Worm (Caenorhabditis elegans) whole organism, mixed stage, embryonic: ENCODE data around the gene Y39A3A.4.

ENCODE experiments used
- M03D4.4 ChIP-seq: sonication (generic microtip); optimal IDR thresholded peaks from 2 replicates; lab custom pipeline; 2017; ENCODE audit warnings: mild to moderate bottlenecking, missing genetic modification characterization, missing compliant biosample characterization
- bed-3 ChIP-seq: fragments of 200-800 bp; sonication (Bioruptor generic); optimal IDR thresholded peaks from 3 replicates; lab custom pipeline; 2018; ENCODE audit warnings: mild to moderate bottlenecking, missing genetic modification characterization, moderate library complexity, missing compliant biosample characterization
- blmp-1 ChIP-seq: fragments of 150-350 bp; optimal IDR thresholded peaks from 2 replicates; lab custom pipeline; 2014; ENCODE audit warnings: missing biosample characterization, missing genetic modification characterization
- ceh-39 ChIP-seq: fragments of 150-350 bp; optimal IDR thresholded peaks from 2 replicates; lab custom pipeline; 2014; ENCODE audit warnings: missing biosample characterization, missing genetic modification characterization
- ceh-43 ChIP-seq: fragments of 200-800 bp; sonication (Bioruptor generic); optimal IDR thresholded peaks from 2 replicates; lab custom pipeline; 2018; ENCODE audit warnings: mild to moderate bottlenecking, missing genetic modification characterization, moderate library complexity, missing compliant biosample characterization
- ceh-83 ChIP-seq: fragments of 200-800 bp; sonication (Bioruptor generic); optimal IDR thresholded peaks from 2 replicates; lab custom pipeline; 2018; ENCODE audit warnings: mild to moderate bottlenecking, missing genetic modification characterization, missing compliant biosample characterization
- ces-1 ChIP-seq: fragments of 150-350 bp; optimal IDR thresholded peaks from 2 replicates; lab custom pipeline; 2014; ENCODE audit warnings: missing biosample characterization, missing genetic modification reagents, missing genetic modification characterization
- cnd-1 ChIP-seq: fragments of 200-800 bp; sonication (Bioruptor generic); optimal IDR thresholded peaks from 2 replicates; lab custom pipeline; 2018; ENCODE audit warnings: mild to moderate bottlenecking, missing genetic modification characterization, missing compliant biosample characterization
- elt-1 ChIP-seq: sonication (generic microtip); optimal IDR thresholded peaks from 2 replicates; lab custom pipeline; 2017; ENCODE audit warnings: missing genetic modification characterization, mild to moderate bottlenecking, missing compliant biosample characterization, antibody characterized with exemption, moderate library complexity, borderline replicate concordance; ENCODE audit not compliant: insufficient read depth
- elt-3 ChIP-seq: fragments of 150-350 bp; optimal IDR thresholded peaks from 2 replicates; lab custom pipeline; 2014; ENCODE audit warnings: missing biosample characterization, missing genetic modification characterization
- flh-1 ChIP-seq: fragments of 200-800 bp; sonication (Bioruptor generic); optimal IDR thresholded peaks from 2 replicates; lab custom pipeline; 2018; ENCODE audit warnings: mild to moderate bottlenecking, missing genetic modification characterization, moderate library complexity, missing compliant biosample characterization
- ham-2 ChIP-seq: fragments of 200-800 bp; sonication (Bioruptor generic); optimal IDR thresholded peaks from 2 replicates; lab custom pipeline; 2018; ENCODE audit warnings: mild to moderate bottlenecking, missing genetic modification characterization, missing compliant biosample characterization
- hlh-1 ChIP-seq: fragments of 150-350 bp; optimal IDR thresholded peaks from 2 replicates; lab custom pipeline; 2014; ENCODE audit warnings: missing biosample characterization, missing genetic modification reagents, missing genetic modification characterization
- lin-13 ChIP-seq: fragments of 150-350 bp; optimal IDR thresholded peaks from 2 replicates; lab custom pipeline; 2014; ENCODE audit warnings: missing biosample characterization, missing genetic modification characterization
- lin-32 ChIP-seq: fragments of 200-800 bp; sonication (Bioruptor generic); optimal IDR thresholded peaks from 2 replicates; lab custom pipeline; 2018; ENCODE audit warnings: mild to moderate bottlenecking, missing genetic modification characterization, missing compliant biosample characterization
- lsy-2 ChIP-seq: fragments of 150-350 bp; optimal IDR thresholded peaks from 2 replicates; lab custom pipeline; 2014; ENCODE audit warnings: missing biosample characterization, missing genetic modification characterization
- mab-5 ChIP-seq: fragments of 150-350 bp; optimal IDR thresholded peaks from 2 replicates; lab custom pipeline; 2014; ENCODE audit warnings: missing biosample characterization, missing genetic modification characterization
- mep-1 ChIP-seq: fragments of 150-350 bp; optimal IDR thresholded peaks from 2 replicates; lab custom pipeline; 2017; ENCODE audit warnings: missing biosample characterization, missing genetic modification reagents, missing genetic modification characterization, inconsistent platforms
- mls-2 ChIP-seq: sonication (generic microtip); optimal IDR thresholded peaks from 2 replicates; lab custom pipeline; 2016; ENCODE audit warnings: mild to moderate bottlenecking, missing genetic modification characterization, moderate library complexity, missing compliant biosample characterization
- nhr-12 ChIP-seq: fragments of 150-350 bp; optimal IDR thresholded peaks from 2 replicates; lab custom pipeline; 2014; ENCODE audit warnings: missing biosample characterization, missing genetic modification characterization
- nhr-2 ChIP-seq: fragments of 150-350 bp; optimal IDR thresholded peaks from 2 replicates; lab custom pipeline; 2014; ENCODE audit warnings: missing biosample characterization, missing genetic modification characterization
- nhr-237 ChIP-seq: fragments of 150-350 bp; optimal IDR thresholded peaks from 2 replicates; lab custom pipeline; 2014; ENCODE audit warnings: missing biosample characterization, missing genetic modification characterization
- nhr-28 ChIP-seq: fragments of 150-350 bp; optimal IDR thresholded peaks from 2 replicates; lab custom pipeline; 2014; ENCODE audit warnings: missing biosample characterization, missing genetic modification characterization
- pha-4 ChIP-seq: fragments of 150-350 bp; optimal IDR thresholded peaks from 2 replicates; lab custom pipeline; 2018; ENCODE audit warnings: missing biosample characterization, missing genetic modification reagents, missing genetic modification characterization
- sem-2 ChIP-seq: fragments of 200-800 bp; sonication (Bioruptor generic); optimal IDR thresholded peaks from 2 replicates; lab custom pipeline; 2018; ENCODE audit warnings: mild to moderate bottlenecking, missing genetic modification characterization, missing compliant biosample characterization
- snpc-4 ChIP-seq: fragments of 150-350 bp; optimal IDR thresholded peaks from 2 replicates; lab custom pipeline; 2014; ENCODE audit warnings: missing biosample characterization, missing genetic modification characterization
- sptf-1 ChIP-seq: sonication (generic microtip); optimal IDR thresholded peaks from 2 replicates; lab custom pipeline; 2017; ENCODE audit warnings: mild to moderate bottlenecking, missing genetic modification characterization, moderate library complexity, missing compliant biosample characterization
- tbx-8 ChIP-seq: fragments of 200-800 bp; sonication (Bioruptor generic); optimal IDR thresholded peaks from 2 replicates; lab custom pipeline; 2018; ENCODE audit warnings: mild to moderate bottlenecking, missing genetic modification characterization, moderate library complexity, missing compliant biosample characterization
- unc-120 ChIP-seq: sonication (generic microtip); optimal IDR thresholded peaks from 2 replicates; lab custom pipeline; 2017; ENCODE audit warnings: missing genetic modification characterization, missing compliant biosample characterization; ENCODE audit not compliant: poor library complexity, severe bottlenecking
- unc-39 ChIP-seq: fragments of 150-350 bp; optimal IDR thresholded peaks from 2 replicates; lab custom pipeline; 2014; ENCODE audit warnings: missing biosample characterization, missing genetic modification characterization
- unc-62 ChIP-seq: fragments of 150-350 bp; optimal IDR thresholded peaks from 2 replicates; lab custom pipeline; 2014; ENCODE audit warnings: missing biosample characterization, missing genetic modification reagents, missing genetic modification characterization
- zip-8 ChIP-seq: fragments of 150-350 bp; optimal IDR thresholded peaks from 2 replicates; lab custom pipeline; 2014; ENCODE audit warnings: missing biosample characterization, missing genetic modification characterization
- ztf-11 ChIP-seq: fragments of 150-350 bp; optimal IDR thresholded peaks from 2 replicates; lab custom pipeline; 2014; ENCODE audit warnings: missing biosample characterization, missing genetic modification characterization

Y39A3A.4 gene

DNA sequence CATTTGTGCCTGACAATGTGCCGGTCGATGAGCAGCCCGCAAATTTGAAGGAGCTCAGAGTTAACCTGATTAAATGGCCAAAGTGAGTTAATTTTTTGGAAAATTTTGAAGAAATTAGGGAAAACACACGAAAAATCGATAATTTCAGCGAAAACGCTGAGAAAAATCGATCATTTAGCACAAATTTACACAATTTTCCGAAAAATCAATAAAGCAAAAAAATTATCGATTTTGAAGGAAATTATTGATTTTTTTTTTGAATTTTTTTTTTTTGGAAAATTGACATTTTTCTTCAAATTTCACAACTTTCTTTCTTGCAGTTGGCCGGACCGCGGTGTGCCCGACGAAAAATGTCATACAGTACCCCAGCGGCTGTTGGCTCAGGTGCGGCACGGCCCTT is 21.8 kb upstream of the Y39A3A.4 start:
- TF ChIP-seq ces-1 (GFP tag; lab: Kevin White, UChicago) (no peak), elt-3 (tag; lab: Kevin White, UChicago) (no peak), mep-1 (no peak), nhr-2 (tag; lab: Kevin White, UChicago) (no peak), nhr-28 (no peak), mls-2 (tag; lab: Kevin White, UChicago) (no peak), bed-3 (no peak), ztf-11 (tag; lab: Kevin White, UChicago) (no peak)

DNA sequence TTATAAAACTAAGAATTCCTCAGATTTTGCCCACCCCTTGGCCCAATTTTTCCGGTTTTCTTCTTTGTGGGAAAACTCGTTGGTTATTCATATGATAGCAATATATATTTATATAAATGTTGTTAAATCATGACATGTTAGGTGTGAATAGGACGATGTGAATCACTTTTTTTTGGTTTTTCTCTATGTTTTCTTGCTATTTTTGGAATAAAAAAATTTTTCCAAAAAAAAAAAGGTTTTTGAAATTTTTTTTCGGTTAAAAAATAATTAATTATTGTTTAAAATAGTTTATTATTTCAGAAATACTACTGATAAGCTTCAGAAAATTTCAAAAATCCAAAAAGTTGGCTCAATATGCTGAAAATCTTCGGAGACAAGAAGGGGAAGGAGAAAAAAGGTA is 16.0 kb upstream of the Y39A3A.4 start, which contains the start of gene Y48G9A.9:
Gene Y48G9A.9 (plus strand): TSS at position 301 of the 400 bp plus-strand sequence.
- no peak for TF ChIP-seq blmp-1 (tag; lab: Kevin White, UChicago)
- no peak for TF ChIP-seq unc-39 (tag; lab: Kevin White, UChicago)
- TF ChIP-seq mep-1, result no peak
- TF ChIP-seq nhr-2 (tag; lab: Kevin White, UChicago), result no peak

DNA sequence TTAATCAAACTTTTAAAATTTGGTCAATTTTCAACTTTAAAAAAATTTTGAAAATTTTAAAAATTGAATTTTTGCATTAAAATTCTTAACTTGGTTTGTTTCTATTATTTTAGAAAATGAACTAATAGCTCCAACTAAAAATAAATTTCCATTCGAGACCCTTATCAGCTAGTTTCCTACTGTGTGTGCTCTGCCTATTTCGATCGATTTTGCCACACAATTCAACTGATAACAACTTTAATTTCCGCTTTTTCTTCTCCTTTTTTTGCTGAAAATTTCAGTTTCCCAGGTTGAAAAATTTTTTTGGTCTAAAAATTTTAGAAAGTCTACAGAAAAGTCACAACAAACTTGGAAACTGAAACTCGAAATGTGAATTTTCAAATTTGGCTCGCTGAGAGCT is 15.0 kb upstream of the Y39A3A.4 start:
- TF ChIP-seq mls-2 (tag; lab: Kevin White, UChicago) (no peak), nhr-12 (tag; lab: Kevin White, UChicago) (no peak), flh-1 (GFP tag; lab: Kevin White, UChicago) (no peak), hlh-1 (tag; lab: Kevin White, UChicago) (no peak), lin-13 (tag; lab: Kevin White, UChicago) (no peak), snpc-4 (tag; lab: Kevin White, UChicago) (no peak), ces-1 (GFP tag; lab: Kevin White, UChicago) (no peak), elt-3 (tag; lab: Kevin White, UChicago) (no peak), ceh-43 (GFP tag; lab: Kevin White, UChicago) (no peak), mab-5 (tag; lab: Kevin White, UChicago) (no peak), unc-62 (GFP tag; lab: Kevin White, UChicago) (no peak), ztf-11 (tag; lab: Kevin White, UChicago) (no peak), nhr-2 (tag; lab: Kevin White, UChicago) (no peak), tbx-8 (GFP tag; lab: Kevin White, UChicago) (no peak)
- TF ChIP-seq, all 35 proteins: peak for 0

DNA sequence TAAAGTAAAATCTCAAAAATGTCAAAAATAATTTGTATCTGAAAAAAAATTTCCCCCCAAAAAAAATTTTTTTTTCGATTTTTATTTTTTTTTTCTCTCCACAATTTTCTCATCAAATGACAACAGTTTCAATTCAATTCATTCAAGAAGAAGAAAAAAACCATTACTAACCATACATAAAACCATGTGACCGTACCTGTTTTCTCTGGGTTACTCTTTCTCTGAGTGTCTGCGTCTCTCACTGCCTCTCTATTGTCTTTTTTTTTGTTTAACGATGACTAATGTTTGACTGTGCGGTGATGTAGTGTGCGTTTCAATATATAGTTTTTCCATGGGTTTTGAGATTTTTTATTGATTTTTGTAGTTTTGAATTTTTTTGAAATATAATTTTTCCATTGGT is 14.3 kb upstream of the Y39A3A.4 start:
- TF ChIP-seq unc-120 (no peak), bed-3 (no peak), mab-5 (tag; lab: Kevin White, UChicago) (no peak), unc-62 (GFP tag; lab: Kevin White, UChicago) (no peak), nhr-12 (tag; lab: Kevin White, UChicago) (no peak), pha-4 (tag; lab: Kevin White, UChicago) (no peak), lin-32 (GFP tag; lab: Kevin White, UChicago) (no peak), ceh-43 (GFP tag; lab: Kevin White, UChicago) (no peak), sem-2 (GFP tag; lab: Kevin White, UChicago) (no peak), flh-1 (GFP tag; lab: Kevin White, UChicago) (no peak), nhr-237 (tag; lab: Kevin White, UChicago) (no peak), M03D4.4 (no peak), elt-3 (tag; lab: Kevin White, UChicago) (no peak), hlh-1 (tag; lab: Kevin White, UChicago) (no peak), lsy-2 (tag; lab: Kevin White, UChicago) (no peak), ztf-11 (tag; lab: Kevin White, UChicago) (no peak), nhr-28 (no peak)

DNA sequence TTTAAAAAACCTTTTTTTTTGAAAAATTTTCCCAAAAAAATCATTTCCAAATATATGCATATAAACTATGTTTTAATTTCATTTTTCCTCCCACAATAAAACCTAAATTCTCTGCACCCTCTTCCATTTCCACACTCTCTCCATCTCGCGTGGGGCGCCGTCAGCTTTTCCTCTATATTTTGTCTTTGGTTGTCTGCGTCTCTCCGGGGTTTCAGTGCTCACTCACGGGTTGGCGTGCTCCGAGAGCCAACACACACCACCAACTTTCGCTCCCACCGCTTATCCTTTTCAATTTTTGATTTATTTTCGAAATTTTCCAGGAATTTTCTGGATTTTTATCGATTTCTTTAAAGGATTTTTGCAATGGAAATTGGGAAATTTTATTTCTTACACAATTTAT is 13.1 kb upstream of the Y39A3A.4 start:
- TF ChIP-seq unc-62 (GFP tag; lab: Kevin White, UChicago) (no peak), M03D4.4 (no peak), nhr-2 (tag; lab: Kevin White, UChicago) (no peak), elt-1 (no peak), nhr-12 (tag; lab: Kevin White, UChicago) (no peak), ces-1 (GFP tag; lab: Kevin White, UChicago) (no peak), elt-3 (tag; lab: Kevin White, UChicago) (no peak)

DNA sequence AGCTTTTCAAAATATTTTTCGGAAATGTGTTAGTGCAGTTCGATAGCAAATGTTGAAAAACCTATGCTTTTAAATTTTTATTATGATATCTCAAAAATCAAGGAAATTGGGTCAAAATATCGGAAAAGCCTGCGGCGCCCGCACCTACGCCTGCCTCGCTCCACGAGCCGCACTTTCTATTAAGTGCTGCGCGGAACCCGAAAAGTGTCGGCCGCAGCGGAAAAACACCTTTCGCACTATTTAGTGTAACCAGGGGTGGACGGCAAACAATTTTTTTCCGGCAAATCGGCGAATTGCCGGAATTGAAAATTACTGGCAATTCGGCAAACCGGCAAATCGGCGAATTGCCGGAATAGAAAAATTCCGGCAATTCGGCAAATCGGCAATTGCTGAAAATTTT is 8.4 kb upstream of the Y39A3A.4 start:
- TF ChIP-seq sem-2 (GFP tag; lab: Kevin White, UChicago), result no peak
- no peak for TF ChIP-seq nhr-28
- TF ChIP-seq elt-1, result no peak
- no peak for TF ChIP-seq mep-1
- no peak for TF ChIP-seq mab-5 (tag; lab: Kevin White, UChicago)
- no peak for TF ChIP-seq unc-39 (tag; lab: Kevin White, UChicago)
- no peak for TF ChIP-seq sptf-1
- TF ChIP-seq ceh-39 (tag; lab: Kevin White, UChicago), result no peak
- no peak for TF ChIP-seq nhr-2 (tag; lab: Kevin White, UChicago)
- no peak for TF ChIP-seq ceh-83 (GFP tag; lab: Kevin White, UChicago)
- TF ChIP-seq nhr-12 (tag; lab: Kevin White, UChicago), result no peak
- TF ChIP-seq blmp-1 (tag; lab: Kevin White, UChicago), result no peak
- no peak for TF ChIP-seq tbx-8 (GFP tag; lab: Kevin White, UChicago)
- TF ChIP-seq ceh-43 (GFP tag; lab: Kevin White, UChicago), result no peak
- TF ChIP-seq cnd-1 (tag; lab: Kevin White, UChicago), result no peak
- TF ChIP-seq zip-8, result no peak
- no peak for TF ChIP-seq ham-2
